Fruit fly (Drosophila melanogaster) whole organism, wandering third instar larva: ENCODE data around the gene CG13786.

Source experiments
- Abd-B ChIP-seq: fragments of >200 bp; optimal IDR thresholded peaks from 2 replicates; lab custom pipeline; 2017; ENCODE audit warnings: missing biosample characterization, missing genetic modification characterization
- CG32264 ChIP-seq: fragments of 200-800 bp; sonication (Bioruptor generic); optimal IDR thresholded peaks from 2 replicates; lab custom pipeline; 2016; ENCODE audit warnings: missing biosample characterization, missing genetic modification characterization
- CG9705 ChIP-seq: fragments of 200-800 bp; sonication (Bioruptor generic); optimal IDR thresholded peaks from 2 replicates; lab custom pipeline; 2018; ENCODE audit warnings: missing biosample characterization, mild to moderate bottlenecking, missing genetic modification characterization
- CrebA ChIP-seq: fragments of 200-800 bp; sonication (Bioruptor generic); optimal IDR thresholded peaks from 2 replicates; lab custom pipeline; 2016; ENCODE audit warnings: missing biosample characterization, mild to moderate bottlenecking, missing genetic modification characterization, borderline replicate concordance
- Dfd ChIP-seq: fragments of >200 bp; optimal IDR thresholded peaks from 2 replicates; lab custom pipeline; 2017; ENCODE audit warnings: missing biosample characterization, missing genetic modification characterization
- Dif ChIP-seq: fragments of 200-275, 200-300 bp; sonication (Bioruptor generic); optimal IDR thresholded peaks from 2 replicates; lab custom pipeline; 2018; ENCODE audit warnings: missing biosample characterization, missing genetic modification characterization; ENCODE audit not compliant: partially characterized antibody
- GATAd ChIP-seq: sonication (Bioruptor generic); optimal IDR thresholded peaks from 2 replicates; lab custom pipeline; 2016; ENCODE audit warnings: missing biosample characterization, missing genetic modification characterization
- HLH106 ChIP-seq: fragments of 200-800 bp; optimal IDR thresholded peaks from 3 replicates; lab custom pipeline; 2019; ENCODE audit warnings: missing biosample characterization, mild to moderate bottlenecking, missing genetic modification characterization, moderate library complexity
- Hnf4 ChIP-seq: fragments of 200-800 bp; sonication (Bioruptor generic); optimal IDR thresholded peaks from 2 replicates; lab custom pipeline; 2016; ENCODE audit warnings: missing biosample characterization, mild to moderate bottlenecking, missing genetic modification characterization
- Hr78 ChIP-seq: fragments of >200 bp; optimal IDR thresholded peaks from 2 replicates; lab custom pipeline; 2017; ENCODE audit warnings: missing biosample characterization, missing genetic modification characterization
- Hr83 ChIP-seq: fragments of 200-300 bp; sonication (Bioruptor generic); optimal IDR thresholded peaks from 2 replicates; lab custom pipeline; 2016; ENCODE audit warnings: missing biosample characterization, mild to moderate bottlenecking, missing genetic modification characterization, moderate library complexity; ENCODE audit not compliant: poor library complexity, severe bottlenecking
- Jra ChIP-seq: sonication (Bioruptor generic); optimal IDR thresholded peaks from 2 replicates; lab custom pipeline; 2016; ENCODE audit warnings: missing biosample characterization, missing genetic modification characterization
- Mio ChIP-seq: sonication (Bioruptor generic); optimal IDR thresholded peaks from 2 replicates; lab custom pipeline; 2016; ENCODE audit warnings: missing biosample characterization, missing genetic modification characterization
- Myc ChIP-seq: fragments of >200 bp; optimal IDR thresholded peaks from 2 replicates; lab custom pipeline; 2017
- OdsH ChIP-seq: fragments of 200-800 bp; sonication (Bioruptor generic); optimal IDR thresholded peaks from 2 replicates; lab custom pipeline; 2016; ENCODE audit warnings: missing biosample characterization, mild to moderate bottlenecking, missing genetic modification characterization
- Rel ChIP-seq, 2 experiments: fragments of 200-800 bp; sonication (Bioruptor generic) in 1 of 2; optimal IDR thresholded peaks; 2 replicates in 1 of 2; 3 replicates in 1 of 2; lab custom pipeline; 2016 to 2019; ENCODE audit warnings: mild to moderate bottlenecking in 2 of 2, missing biosample characterization in 2 of 2, missing genetic modification characterization in 2 of 2, moderate library complexity in 1 of 2
- Sp1 ChIP-seq: fragments of 200-800 bp; sonication (Bioruptor generic); optimal IDR thresholded peaks from 3 replicates; lab custom pipeline; 2019; ENCODE audit warnings: missing biosample characterization, mild to moderate bottlenecking, missing genetic modification characterization, moderate library complexity
- Vsx2 ChIP-seq: fragments of 200-300, 225-300 bp; sonication (Bioruptor generic); optimal IDR thresholded peaks from 2 replicates; lab custom pipeline; 2018; ENCODE audit warnings: missing biosample characterization, missing genetic modification characterization; ENCODE audit not compliant: partially characterized antibody
- br ChIP-seq: fragments of 200-800 bp; sonication (Bioruptor generic); optimal IDR thresholded peaks from 2 replicates; lab custom pipeline; 2016; ENCODE audit warnings: missing biosample characterization, missing genetic modification characterization
- brk ChIP-seq: fragments of 200-800 bp; sonication (Bioruptor generic); optimal IDR thresholded peaks from 2 replicates; lab custom pipeline; 2016; ENCODE audit warnings: missing biosample characterization, mild to moderate bottlenecking, missing genetic modification characterization
- dl ChIP-seq, 2 experiments: fragments of 175-275, 200-275 bp in 1 of 2; fragments of 200-275 bp in 1 of 2; sonication (Bioruptor generic); optimal IDR thresholded peaks; lab custom pipeline; 2018; ENCODE audit warnings: mild to moderate bottlenecking in 2 of 2, missing biosample characterization in 2 of 2, missing genetic modification characterization in 2 of 2, moderate library complexity in 2 of 2; ENCODE audit not compliant: partially characterized antibody in 2 of 2, insufficient read depth in 1 of 2
- dmrt93B ChIP-seq: fragments of 200-800 bp; sonication (Bioruptor generic); optimal IDR thresholded peaks from 2 replicates; lab custom pipeline; 2018; ENCODE audit warnings: missing biosample characterization, mild to moderate bottlenecking, missing genetic modification characterization
- dsf ChIP-seq: sonication (Bioruptor generic); optimal IDR thresholded peaks from 2 replicates; lab custom pipeline; 2016; ENCODE audit warnings: missing biosample characterization, missing genetic modification characterization, borderline replicate concordance
- ey ChIP-seq: fragments of 200-800 bp; sonication (Bioruptor generic); optimal IDR thresholded peaks from 2 replicates; lab custom pipeline; 2016; ENCODE audit warnings: missing biosample characterization, missing genetic modification characterization
- foxo ChIP-seq, 2 experiments: fragments of 200-800 bp; sonication (Bioruptor generic); optimal IDR thresholded peaks; 2 replicates in 1 of 2; 3 replicates in 1 of 2; lab custom pipeline; 2016 to 2017; ENCODE audit warnings: missing biosample characterization in 2 of 2, missing genetic modification characterization in 2 of 2
- h ChIP-seq: fragments of 200-800 bp; sonication (Bioruptor generic); optimal IDR thresholded peaks from 3 replicates; lab custom pipeline; 2016; ENCODE audit warnings: missing biosample characterization, mild to moderate bottlenecking, missing genetic modification characterization
- jim ChIP-seq: fragments of 175-275, 200-325 bp; sonication (Bioruptor generic); optimal IDR thresholded peaks from 2 replicates; lab custom pipeline; 2016; ENCODE audit warnings: missing biosample characterization, mild to moderate bottlenecking, missing genetic modification characterization
- lola ChIP-seq: fragments of >200 bp; optimal IDR thresholded peaks from 2 replicates; lab custom pipeline; 2017; ENCODE audit warnings: missing biosample characterization, missing genetic modification characterization
- pan ChIP-seq: fragments of >200 bp; optimal IDR thresholded peaks from 2 replicates; lab custom pipeline; 2017
- psq ChIP-seq: fragments of 200-800 bp; sonication (Bioruptor generic); optimal IDR thresholded peaks from 3 replicates; lab custom pipeline; 2017; ENCODE audit warnings: missing biosample characterization, mild to moderate bottlenecking, missing genetic modification characterization, moderate library complexity
- rgr ChIP-seq: fragments of 200-800 bp; sonication (Bioruptor generic); optimal IDR thresholded peaks from 3 replicates; lab custom pipeline; 2016; ENCODE audit warnings: missing biosample characterization, mild to moderate bottlenecking, missing genetic modification characterization
- sage ChIP-seq: fragments of 200-800 bp; sonication (Bioruptor generic); optimal IDR thresholded peaks from 2 replicates; lab custom pipeline; 2016; ENCODE audit warnings: missing biosample characterization, mild to moderate bottlenecking, missing genetic modification characterization
- sv ChIP-seq: fragments of 200-800 bp; sonication (Bioruptor generic); optimal IDR thresholded peaks from 3 replicates; lab custom pipeline; 2016; ENCODE audit warnings: missing biosample characterization, missing genetic modification characterization
- tai ChIP-seq: sonication (Bioruptor generic); optimal IDR thresholded peaks from 2 replicates; lab custom pipeline; 2016; ENCODE audit warnings: missing biosample characterization, missing genetic modification characterization
- usp ChIP-seq: fragments of >200 bp; optimal IDR thresholded peaks from 2 replicates; lab custom pipeline; 2017; ENCODE audit warnings: missing biosample characterization, missing genetic modification characterization
- woc ChIP-seq: sonication (Bioruptor generic); optimal IDR thresholded peaks from 2 replicates; lab custom pipeline; 2016; ENCODE audit warnings: missing biosample characterization, mild to moderate bottlenecking, missing genetic modification characterization

The CG13786 gene

dm6 chr2L:7294964-7295363 lies 42.2 kb upstream of the CG13786 start:
- TF ChIP-seq Hr83 (GFP tag; lab: Kevin White, UChicago) (no peak), Jra (GFP tag; lab: Kevin White, UChicago) (no peak)

- no peak for TF ChIP-seq dmrt93B (GFP tag; lab: Kevin White, UChicago)
- no peak for TF ChIP-seq HLH106
- no peak for TF ChIP-seq woc (GFP tag; lab: Kevin White, UChicago)
- TF ChIP-seq sage (GFP tag; lab: Kevin White, UChicago), result no peak
- TF ChIP-seq OdsH (GFP tag; lab: Kevin White, UChicago), result no peak
- TF ChIP-seq pan (lab: Kevin White, UChicago), result no peak
- no peak for TF ChIP-seq brk
- no peak for TF ChIP-seq h
- TF ChIP-seq Myc (lab: Kevin White, UChicago), result no peak
- no peak for TF ChIP-seq CG32264
- TF ChIP-seq Vsx2 (GFP tag; lab: Kevin White, UChicago), result no peak
- no peak for TF ChIP-seq ey (GFP tag; lab: Kevin White, UChicago)
- no peak for TF ChIP-seq usp (GFP tag; lab: Kevin White, UChicago)
- TF ChIP-seq Dfd (GFP tag; lab: Kevin White, UChicago), result no peak
- no peak for TF ChIP-seq dsf (GFP tag; lab: Kevin White, UChicago)
Observed at dm6 chr2L:7293475-7294332, 40.9 kb upstream of the CG13786 start.

- no peak for TF ChIP-seq woc (GFP tag; lab: Kevin White, UChicago)
- TF ChIP-seq Jra (GFP tag; lab: Kevin White, UChicago), result no peak
Observed at dm6 chr2L:7291968-7292367, 39.2 kb upstream of the CG13786 start.

DNA sequence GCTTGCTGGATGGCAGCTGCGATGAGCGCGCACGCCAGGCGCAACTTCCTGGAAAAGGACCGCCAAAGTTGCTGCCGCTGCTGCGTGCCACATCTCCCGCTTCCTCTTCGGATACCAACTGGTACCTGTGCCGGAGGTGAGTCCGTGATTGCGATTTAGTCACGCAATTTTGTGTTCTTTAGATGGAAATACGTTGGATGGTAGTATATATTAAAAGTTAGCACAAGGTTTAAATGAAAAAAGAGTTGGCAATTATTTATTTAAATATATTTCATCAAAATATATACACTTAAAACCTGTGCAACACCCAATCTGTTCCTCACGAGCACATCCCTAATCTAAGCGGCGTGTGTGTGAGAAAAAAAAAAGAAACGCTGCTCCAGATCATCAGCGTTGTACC lies 37.8 kb upstream of the CG13786 start:
- TF ChIP-seq OdsH (GFP tag; lab: Kevin White, UChicago) (peak; percentile 51), Myc (lab: Kevin White, UChicago) (no peak), dl (GFP tag; optimal IDR thresholded peaks at IDR 0.05; lab: Kevin White, UChicago; ENCODE audit: insufficient read depth in 1 of 2, partially characterized antibody in 2 of 2) (no peak), Abd-B (GFP tag; lab: Kevin White, UChicago) (no peak), Mio (GFP tag; lab: Kevin White, UChicago) (no peak), jim (GFP tag; lab: Kevin White, UChicago) (no peak), Vsx2 (GFP tag; lab: Kevin White, UChicago) (no peak), CG32264 (no peak), sage (GFP tag; lab: Kevin White, UChicago) (no peak), pan (lab: Kevin White, UChicago) (no peak), tai (GFP tag; lab: Kevin White, UChicago) (no peak), Dif (GFP tag; lab: Kevin White, UChicago) (no peak), lola (no peak), HLH106 (no peak), CrebA (GFP tag; lab: Kevin White, UChicago) (no peak), Dfd (GFP tag; lab: Kevin White, UChicago) (no peak), GATAd (GFP tag; lab: Kevin White, UChicago) (no peak), Hr78 (GFP tag; lab: Kevin White, UChicago) (no peak), h (peak; percentile 41), Rel (GFP tag; optimal IDR thresholded peaks at IDR 0.05; lab: Kevin White, UChicago) (no peak), Rel (tag; optimal IDR thresholded peaks at IDR 0.05; lab: Kevin White, UChicago) (no peak), sv (GFP tag; lab: Kevin White, UChicago) (no peak), dmrt93B (GFP tag; lab: Kevin White, UChicago) (no peak), psq (peak; percentile 34), Sp1 (GFP tag; lab: Kevin White, UChicago) (peak; percentile 16), Hr83 (GFP tag; lab: Kevin White, UChicago) (no peak), rgr (GFP tag; lab: Kevin White, UChicago) (peak; percentile 12), brk (no peak), br (GFP tag; lab: Kevin White, UChicago) (no peak), foxo (GFP tag; optimal IDR thresholded peaks at IDR 0.05; lab: Kevin White, UChicago) (peak in 1 of 2 experiments; percentile 6), ey (GFP tag; lab: Kevin White, UChicago) (peak; percentile 15), Hnf4 (no peak), Jra (GFP tag; lab: Kevin White, UChicago) (no peak), CG9705 (GFP tag; lab: Kevin White, UChicago) (no peak)
